Worm (Caenorhabditis elegans): Measurements from ENCODE around the gene srh-178.

The srh-178 gene

ce11 chrV:18511847-18512246, 31.7 kb upstream of the srh-178 start:
- no peak for TF ChIP-seq zip-2 (tag; optimal IDR thresholded peaks at IDR 0.05)
- no peak for TF ChIP-seq T26A8.4 (GFP tag; IDR thresholded peaks at IDR 0.05)
- no peak for TF ChIP-seq dpl-1 (GFP tag; optimal IDR thresholded peaks at IDR 0.05)
- TF ChIP-seq dmd-9 (GFP tag; IDR thresholded peaks at IDR 0.05), result no peak
- TF ChIP-seq lin-15B (tag; optimal IDR thresholded peaks at IDR 0.05), result no peak
- TF ChIP-seq zip-11 (GFP tag; IDR thresholded peaks at IDR 0.05), result no peak
- TF ChIP-seq zfp-3 (GFP tag; conservative IDR thresholded peaks at IDR 0.05), result no peak
- no peak for TF ChIP-seq spr-3 (GFP tag; optimal IDR thresholded peaks at IDR 0.05)
- no peak for TF ChIP-seq nhr-111 (GFP tag; optimal IDR thresholded peaks at IDR 0.05)
- TF ChIP-seq nhr-76 (tag; optimal IDR thresholded peaks at IDR 0.05), result no peak
- no peak for TF ChIP-seq lin-29 (GFP tag; IDR thresholded peaks at IDR 0.05)
- TF ChIP-seq nhr-10 (tag; optimal IDR thresholded peaks at IDR 0.05), result no peak
- TF ChIP-seq tra-1 (GFP tag; IDR thresholded peaks at IDR 0.05), result no peak
- TF ChIP-seq daf-16 (GFP tag; optimal IDR thresholded peaks at IDR 0.05), result no peak
- TF ChIP-seq daf-16 (tag; optimal IDR thresholded peaks at IDR 0.05), result no peak
- no peak for TF ChIP-seq nhr-77 (tag; optimal IDR thresholded peaks at IDR 0.05)
- no peak for TF ChIP-seq rbr-2 (tag; optimal IDR thresholded peaks at IDR 0.05)

ce11 chrV:18508564-18508963, 28.4 kb upstream of the srh-178 start, which contains the start of gene Y51A2D.1:
TSS of gene Y51A2D.1 (plus strand) at chrV:18508864.
- TF ChIP-seq lir-3 (tag; optimal IDR thresholded peaks at IDR 0.05), result no peak
- TF ChIP-seq nhr-77 (tag; optimal IDR thresholded peaks at IDR 0.05), result no peak
- no peak for TF ChIP-seq ctbp-1 (GFP tag; IDR thresholded peaks at IDR 0.05)
- no peak for TF ChIP-seq Y75B8A.6 (GFP tag; IDR thresholded peaks at IDR 0.05)
- TF ChIP-seq unc-39 (tag; optimal IDR thresholded peaks at IDR 0.05), result no peak
- no peak for TF ChIP-seq spr-3 (GFP tag; optimal IDR thresholded peaks at IDR 0.05)
- TF ChIP-seq duxl-1 (tag; optimal IDR thresholded peaks at IDR 0.05; ENCODE audit: poor library complexity), result no peak
- no peak for TF ChIP-seq attf-4 (tag; optimal IDR thresholded peaks at IDR 0.05)
- TF ChIP-seq madf-5 (GFP tag; IDR thresholded peaks at IDR 0.05), result no peak

ce11 chrV:18506772-18507171, 26.6 kb upstream of the srh-178 start:
- TF ChIP-seq aha-1 (tag), result peak; percentile 71
- peak; percentile 56; the same call in 1 of the 2 replicates for TF ChIP-seq set-16 (GFP tag; IDR thresholded peaks at IDR 0.05)
- TF ChIP-seq hlh-30 (tag; optimal IDR thresholded peaks at IDR 0.05; ENCODE audit: insufficient read depth), result no peak

- TF ChIP-seq F26F4.8 (GFP tag; conservative IDR thresholded peaks at IDR 0.05) (no peak), D1046.2 (GFP tag; IDR thresholded peaks at IDR 0.05) (no peak), hlh-30 (tag; optimal IDR thresholded peaks at IDR 0.05; ENCODE audit: insufficient read depth) (no peak), F44E2.7 (GFP tag; IDR thresholded peaks at IDR 0.05) (no peak), daf-12 (tag; optimal IDR thresholded peaks at IDR 0.05) (no peak), nhr-11 (tag; optimal IDR thresholded peaks at IDR 0.05) (no peak), lin-13 (GFP tag; optimal IDR thresholded peaks at IDR 0.05) (no peak), ceh-28 (tag; optimal IDR thresholded peaks at IDR 0.05) (peak; percentile 78), aha-1 (tag) (no peak)
Measured at ce11 chrV:18504610-18505009, 24.5 kb upstream of the srh-178 start.

- no peak for TF ChIP-seq cey-2 (tag; optimal IDR thresholded peaks at IDR 0.05; ENCODE audit: borderline replicate concordance, insufficient read depth)
- TF ChIP-seq aha-1 (tag), result peak; percentile 37
Measured at ce11 chrV:18491961-18492360, 11.8 kb upstream of the srh-178 start, which contains the start of gene slo-1. TSS of gene slo-1 (plus strand) at chrV:18492261.
